Fruit fly (Drosophila melanogaster): ENCODE data around the gene Tie.

Tie gene

dm6 chr3L:4531941-4532478, at the start of gene Tie:
TSS of gene Tie (minus strand) at chr3L:4532145.
- TF ChIP-seq CG12155 (GFP tag; optimal IDR thresholded peaks at IDR 0.05) (no peak), CG42726 (GFP tag; IDR thresholded peaks at IDR 0.05; ENCODE audit: partially characterized antibody) (0 out of 2 replicates have a peak, but pooled peaks have one; percentile 41), Hr3 (GFP tag; optimal IDR thresholded peaks at IDR 0.05) (no peak), ftz-f1 (GFP tag; optimal IDR thresholded peaks at IDR 0.05) (peak; percentile 21), Rfx (GFP tag; IDR thresholded peaks at IDR 0.05) (peak; percentile 12; the same call in 1 of the 2 replicates), CG5180 (GFP tag; optimal IDR thresholded peaks at IDR 0.05) (peak; percentile 48), ci (GFP tag; IDR thresholded peaks at IDR 0.05) (0 out of 3 replicates have a peak, but pooled peaks have one; percentile 38), abd-A (tag; optimal IDR thresholded peaks at IDR 0.05) (no peak), Myb (GFP tag; optimal IDR thresholded peaks at IDR 0.05) (peak; percentile 72), caup (GFP tag; optimal IDR thresholded peaks at IDR 0.05; ENCODE audit: severe bottlenecking) (peak; percentile 2), Gsc (GFP tag; IDR thresholded peaks at IDR 0.05) (no peak), CG8359 (GFP tag; optimal IDR thresholded peaks at IDR 0.05; ENCODE audit: borderline replicate concordance) (no peak), CG13894 (tag; optimal IDR thresholded peaks at IDR 0.05) (peak; percentile 12), CG2129 (GFP tag; IDR thresholded peaks at IDR 0.05; ENCODE audit: partially characterized antibody) (no peak), CG10267 (tag; optimal IDR thresholded peaks at IDR 0.05) (no peak), CG3838 (GFP tag; optimal IDR thresholded peaks at IDR 0.05) (no peak), Jarid2 (GFP tag; optimal IDR thresholded peaks at IDR 0.05) (peak; percentile 83), Bgb (GFP tag; IDR thresholded peaks at IDR 0.05; ENCODE audit: partially characterized antibody) (peak; percentile 27; the same call in 1 of the 2 replicates), CG31388 (GFP tag; optimal IDR thresholded peaks at IDR 0.05) (no peak), chinmo (GFP tag; IDR thresholded peaks at IDR 0.05; ENCODE audit: partially characterized antibody) (peak; percentile 95; the same call in 3 of the 4 replicates), dmrt99B (tag; optimal IDR thresholded peaks at IDR 0.05) (no peak), CG14667 (GFP tag; IDR thresholded peaks at IDR 0.05) (no peak), z (GFP tag; IDR thresholded peaks at IDR 0.05) (peak; percentile 59; the same call in 2 of the 3 replicates), amos (GFP tag; IDR thresholded peaks at IDR 0.05; ENCODE audit: partially characterized antibody) (peak; percentile 39; the same call in 1 of the 2 replicates), D19B (GFP tag; optimal IDR thresholded peaks at IDR 0.05) (no peak), bbx (GFP tag; IDR thresholded peaks at IDR 0.05; ENCODE audit: partially characterized antibody) (peak; percentile 43; the same call in 1 of the 2 replicates), chn (GFP tag; optimal IDR thresholded peaks at IDR 0.05) (peak; percentile 35), ewg (GFP tag; optimal IDR thresholded peaks at IDR 0.05) (peak; percentile 68), CG13287 (GFP tag; IDR thresholded peaks at IDR 0.05; ENCODE audit: partially characterized antibody) (peak; percentile 53; the same call in 1 of the 2 replicates), vvl (GFP tag; IDR thresholded peaks at IDR 0.05) (peak; percentile 18; the same call in 1 of the 2 replicates), CG4328 (GFP tag; optimal IDR thresholded peaks at IDR 0.05) (no peak), CG2889 (GFP tag; IDR thresholded peaks at IDR 0.05) (no peak), Side (GFP tag; optimal IDR thresholded peaks at IDR 0.05) (no peak), unc-4 (GFP tag; IDR thresholded peaks at IDR 0.05; ENCODE audit: partially characterized antibody) (0 out of 2 replicates have a peak, but pooled peaks have one; percentile 14), sqz (GFP tag; optimal IDR thresholded peaks at IDR 0.05) (peak; percentile 25), CG2199 (GFP tag; IDR thresholded peaks at IDR 0.05) (no peak), Dip2 (GFP tag; IDR thresholded peaks at IDR 0.05) (no peak), CG8290 (GFP tag; optimal IDR thresholded peaks at IDR 0.05) (no peak), CG8290 (tag; optimal IDR thresholded peaks at IDR 0.05) (peak in 1 of 2 experiments; percentile 23), CG30403 (GFP tag; optimal IDR thresholded peaks at IDR 0.05) (no peak), bowl (GFP tag; IDR thresholded peaks at IDR 0.05) (no peak), sr (GFP tag; IDR thresholded peaks at IDR 0.05) (peak; percentile 96), crol (GFP tag; IDR thresholded peaks at IDR 0.05) (peak; percentile 72), CG32532 (GFP tag; IDR thresholded peaks at IDR 0.05) (peak; percentile 49; the same call in 1 of the 2 replicates), Adf1 (GFP tag; IDR thresholded peaks at IDR 0.05) (0 out of 2 replicates have a peak, but pooled peaks have one; percentile 20), Deaf1 (tag; optimal IDR thresholded peaks at IDR 0.05) (peak; percentile 37), CTCF (GFP tag; optimal IDR thresholded peaks at IDR 0.05) (peak; percentile 90), nom (GFP tag; optimal IDR thresholded peaks at IDR 0.05) (peak; percentile 32), sob (GFP tag; IDR thresholded peaks at IDR 0.05) (peak; percentile 33; the same call in 1 of the 2 replicates)

All from whole organism, embryonic.